Worm (Caenorhabditis elegans) whole organism, L4 larva: Measurements from ENCODE around the gene elo-5.

Source experiments
- F10B5.3 ChIP-seq: sonication (generic microtip); optimal IDR thresholded peaks from 2 replicates; lab custom pipeline; 2016; ENCODE audit warnings: mild to moderate bottlenecking, missing genetic modification characterization, missing compliant biosample characterization
- F37D6.2 ChIP-seq: sonication (generic microtip); optimal IDR thresholded peaks from 2 replicates; lab custom pipeline; 2016; ENCODE audit warnings: mild to moderate bottlenecking, missing genetic modification characterization, missing compliant biosample characterization
- F49E8.2 ChIP-seq: sonication (generic microtip); optimal IDR thresholded peaks from 2 replicates; lab custom pipeline; 2016; ENCODE audit warnings: missing compliant biosample characterization, mild to moderate bottlenecking, missing genetic modification characterization, borderline replicate concordance
- T20F7.1 ChIP-seq: fragments of 200-800 bp; sonication (Bioruptor generic); optimal IDR thresholded peaks from 2 replicates; lab custom pipeline; 2018; ENCODE audit warnings: mild to moderate bottlenecking, missing genetic modification characterization, missing compliant biosample characterization
- Y75B8A.6 ChIP-seq: fragments of 200-800 bp; sonication (Bioruptor generic); IDR thresholded peaks from 2 replicates; pipeline ENCODE4 v1.3.6; 2022; ENCODE audit warnings: missing genetic modification reagents, missing genetic modification characterization, missing compliant biosample characterization
- aha-1 ChIP-seq: fragments of 150-350 bp; peaks from one replicate; lab custom pipeline; 2014; ENCODE audit warnings: missing biosample characterization, missing genetic modification characterization
- ceh-20 ChIP-seq: fragments of 200-800 bp; sonication (Bioruptor generic); IDR thresholded peaks from 2 replicates; pipeline ENCODE4 v1.3.6; 2022; ENCODE audit warnings: missing genetic modification reagents, missing genetic modification characterization, missing compliant biosample characterization
- ceh-28 ChIP-seq: fragments of 150-350 bp; optimal IDR thresholded peaks from 2 replicates; lab custom pipeline; 2014; ENCODE audit warnings: missing biosample characterization, missing genetic modification reagents, missing genetic modification characterization
- ceh-62 ChIP-seq: sonication (generic microtip); optimal IDR thresholded peaks from 2 replicates; lab custom pipeline; 2017; ENCODE audit warnings: missing biosample characterization, missing genetic modification characterization
- ceh-82 ChIP-seq: sonication (generic microtip); optimal IDR thresholded peaks from 2 replicates; lab custom pipeline; 2017; ENCODE audit warnings: missing biosample characterization, missing genetic modification characterization
- cey-2 ChIP-seq: sonication (generic microtip); optimal IDR thresholded peaks from 3 replicates; lab custom pipeline; 2017; ENCODE audit warnings: missing genetic modification characterization, mild to moderate bottlenecking, missing compliant biosample characterization, antibody characterized with exemption, borderline replicate concordance; ENCODE audit not compliant: insufficient read depth
- daf-16 ChIP-seq, 3 experiments: sonication (generic microtip); optimal IDR thresholded peaks; 2 replicates each; lab custom pipeline; 2016 to 2017; ENCODE audit warnings: missing genetic modification characterization in 3 of 3, missing genetic modification reagents in 3 of 3, mild to moderate bottlenecking in 2 of 3, missing compliant biosample characterization in 2 of 3, missing biosample characterization in 1 of 3, moderate library complexity in 1 of 3
- dmd-9 ChIP-seq: fragments of 200-800 bp; sonication (Bioruptor generic); IDR thresholded peaks from 2 replicates; pipeline ENCODE4 v1.3.6; 2022; ENCODE audit warnings: missing genetic modification reagents, missing genetic modification characterization, missing compliant biosample characterization
- dpl-1 ChIP-seq: fragments of 150-350 bp; optimal IDR thresholded peaks from 2 replicates; lab custom pipeline; 2014; ENCODE audit warnings: missing biosample characterization, missing genetic modification reagents, missing genetic modification characterization
- duxl-1 ChIP-seq: sonication (generic microtip); optimal IDR thresholded peaks from 2 replicates; lab custom pipeline; 2016; ENCODE audit warnings: mild to moderate bottlenecking, missing genetic modification characterization, moderate library complexity, missing compliant biosample characterization; ENCODE audit not compliant: poor library complexity
- fkh-10 ChIP-seq: fragments of 150-350 bp; optimal IDR thresholded peaks from 2 replicates; lab custom pipeline; 2014; ENCODE audit warnings: missing biosample characterization, missing genetic modification reagents, missing genetic modification characterization
- fos-1 ChIP-seq: fragments of 150-350 bp; optimal IDR thresholded peaks from 2 replicates; lab custom pipeline; 2014; ENCODE audit warnings: missing biosample characterization, missing genetic modification characterization
- hlh-11 ChIP-seq: fragments of 200-800 bp; sonication (Bioruptor generic); optimal IDR thresholded peaks from 2 replicates; lab custom pipeline; 2018; ENCODE audit warnings: mild to moderate bottlenecking, missing genetic modification characterization, missing compliant biosample characterization
- hlh-30 ChIP-seq: sonication (generic microtip); optimal IDR thresholded peaks from 2 replicates; lab custom pipeline; 2017; ENCODE audit warnings: antibody characterized with exemption, mild to moderate bottlenecking, missing genetic modification characterization, missing compliant biosample characterization; ENCODE audit not compliant: insufficient read depth
- hmg-1.1 ChIP-seq: fragments of 200-800 bp; sonication (Bioruptor generic); IDR thresholded peaks from 2 replicates; pipeline ENCODE4 v1.3.6; 2022; ENCODE audit warnings: missing genetic modification reagents, missing genetic modification characterization, missing compliant biosample characterization
- jun-1 ChIP-seq: fragments of 150-350 bp; optimal IDR thresholded peaks from 2 replicates; lab custom pipeline; 2014; ENCODE audit warnings: missing biosample characterization, missing genetic modification reagents, missing genetic modification characterization
- lin-1 ChIP-seq: fragments of 200-800 bp; sonication (Bioruptor generic); IDR thresholded peaks from 2 replicates; pipeline ENCODE4 v1.3.6; 2022; ENCODE audit warnings: missing genetic modification reagents, missing genetic modification characterization, missing compliant biosample characterization
- lin-13 ChIP-seq: fragments of 150-350 bp; optimal IDR thresholded peaks from 2 replicates; lab custom pipeline; 2014; ENCODE audit warnings: missing biosample characterization, missing genetic modification reagents, missing genetic modification characterization
- lin-38 ChIP-seq: fragments of 200-800 bp; sonication (Bioruptor generic); IDR thresholded peaks from 2 replicates; pipeline ENCODE4 v1.3.6; 2022; ENCODE audit warnings: missing genetic modification reagents, missing genetic modification characterization, missing compliant biosample characterization
- lsy-2 ChIP-seq, 2 experiments: fragments of 150-350 bp in 1 of 2; sonication (generic microtip) in 1 of 2; optimal IDR thresholded peaks; 2 replicates each; lab custom pipeline; 2014 to 2017; ENCODE audit warnings: missing biosample characterization in 2 of 2, missing genetic modification characterization in 2 of 2
- mep-1 ChIP-seq: fragments of 150-350 bp; sonication (generic microtip); optimal IDR thresholded peaks from 3 replicates; lab custom pipeline; 2014; ENCODE audit warnings: missing biosample characterization, missing genetic modification characterization
- mes-2 ChIP-seq: sonication (generic microtip); optimal IDR thresholded peaks from 2 replicates; lab custom pipeline; 2016; ENCODE audit warnings: missing genotype, mild to moderate bottlenecking, missing genetic modification characterization, missing compliant biosample characterization; ENCODE audit not compliant: poor library complexity, severe bottlenecking
- mxl-2 ChIP-seq: fragments of 200-800 bp; sonication (Bioruptor generic); conservative IDR thresholded peaks from 2 replicates; pipeline ENCODE4 v1.3.6; 2022; ENCODE audit warnings: missing genetic modification reagents, missing genetic modification characterization, missing compliant biosample characterization
- mxl-3 ChIP-seq: fragments of 200-800 bp; sonication (Bioruptor generic); optimal IDR thresholded peaks from 2 replicates; lab custom pipeline; 2018; ENCODE audit warnings: mild to moderate bottlenecking, missing genetic modification characterization, missing compliant biosample characterization
- nhr-10 ChIP-seq: fragments of 150-350 bp; optimal IDR thresholded peaks from 2 replicates; lab custom pipeline; 2014; ENCODE audit warnings: missing biosample characterization, missing genetic modification characterization
- nhr-102 ChIP-seq: sonication (generic microtip); optimal IDR thresholded peaks from 2 replicates; lab custom pipeline; 2016; ENCODE audit warnings: mild to moderate bottlenecking, missing genetic modification characterization, moderate library complexity, missing compliant biosample characterization
- nhr-11 ChIP-seq: fragments of 150-350 bp; optimal IDR thresholded peaks from 2 replicates; lab custom pipeline; 2014; ENCODE audit warnings: missing biosample characterization, missing genetic modification characterization
- nhr-237 ChIP-seq: sonication (generic microtip); optimal IDR thresholded peaks from 2 replicates; lab custom pipeline; 2017; ENCODE audit warnings: missing biosample characterization, missing genetic modification characterization
- nhr-28 ChIP-seq: fragments of 150-350 bp; optimal IDR thresholded peaks from 2 replicates; lab custom pipeline; 2014; ENCODE audit warnings: missing biosample characterization, missing genetic modification characterization
- nhr-42 ChIP-seq: fragments of 200-800 bp; sonication (Bioruptor generic); IDR thresholded peaks from 2 replicates; pipeline ENCODE4 v1.3.6; 2022; ENCODE audit warnings: missing genetic modification characterization, missing compliant biosample characterization
- nhr-6 ChIP-seq: fragments of 150-350 bp; optimal IDR thresholded peaks from 2 replicates; lab custom pipeline; 2014; ENCODE audit warnings: missing biosample characterization, missing genetic modification characterization
- nhr-77 ChIP-seq: fragments of 150-350 bp; optimal IDR thresholded peaks from 2 replicates; lab custom pipeline; 2014; ENCODE audit warnings: missing biosample characterization, missing genetic modification characterization
- php-3 ChIP-seq: fragments of 200-800 bp; sonication (Bioruptor generic); IDR thresholded peaks from 2 replicates; pipeline ENCODE4 v1.3.6; 2022; ENCODE audit warnings: missing genetic modification reagents, missing genetic modification characterization, missing compliant biosample characterization
- set-16 ChIP-seq: fragments of 200-800 bp; sonication (Bioruptor generic); IDR thresholded peaks from 2 replicates; pipeline ENCODE4 v1.3.6; 2022; ENCODE audit warnings: missing genetic modification reagents, missing genetic modification characterization, missing compliant biosample characterization
- skn-1 ChIP-seq: fragments of 150-350 bp; optimal IDR thresholded peaks from 2 replicates; lab custom pipeline; 2014; ENCODE audit warnings: missing biosample characterization, missing genetic modification characterization
- snpc-1.2 ChIP-seq: fragments of 200-800 bp; sonication (Bioruptor generic); IDR thresholded peaks from 2 replicates; pipeline ENCODE4 v1.3.6; 2022; ENCODE audit warnings: missing genetic modification reagents, missing genetic modification characterization, missing compliant biosample characterization
- snpc-4 ChIP-seq: fragments of 150-350 bp; optimal IDR thresholded peaks from 2 replicates; lab custom pipeline; 2014; ENCODE audit warnings: missing biosample characterization, missing genetic modification characterization
- spr-1 ChIP-seq: sonication (generic microtip); optimal IDR thresholded peaks from 2 replicates; lab custom pipeline; 2016; ENCODE audit warnings: mild to moderate bottlenecking, missing genetic modification characterization, missing compliant biosample characterization
- tra-1 ChIP-seq: fragments of 200-800 bp; sonication (Bioruptor generic); IDR thresholded peaks from 2 replicates; pipeline ENCODE4 v1.3.6; 2022; ENCODE audit warnings: missing genetic modification reagents, missing genetic modification characterization, missing compliant biosample characterization
- unc-130 ChIP-seq: sonication (generic microtip); optimal IDR thresholded peaks from 2 replicates; lab custom pipeline; 2016; ENCODE audit warnings: missing genetic modification reagents, missing genetic modification characterization, missing compliant biosample characterization
- zfp-3 ChIP-seq: fragments of 200-800 bp; sonication (Bioruptor generic); conservative IDR thresholded peaks from 2 replicates; pipeline ENCODE4 v1.3.6; 2022; ENCODE audit warnings: missing genetic modification reagents, missing genetic modification characterization, missing compliant biosample characterization
- zip-11 ChIP-seq: fragments of 200-800 bp; sonication (Bioruptor generic); IDR thresholded peaks from 2 replicates; pipeline ENCODE4 v1.3.6; 2022; ENCODE audit warnings: missing genetic modification characterization, missing compliant biosample characterization
- ztf-11 ChIP-seq: fragments of 150-350 bp; optimal IDR thresholded peaks from 2 replicates; lab custom pipeline; 2014; ENCODE audit warnings: missing biosample characterization, missing genetic modification characterization
- ztf-7 ChIP-seq: fragments of 150-350 bp; optimal IDR thresholded peaks from 2 replicates; lab custom pipeline; 2014; ENCODE audit warnings: missing biosample characterization, missing genetic modification characterization

The elo-5 gene

DNA sequence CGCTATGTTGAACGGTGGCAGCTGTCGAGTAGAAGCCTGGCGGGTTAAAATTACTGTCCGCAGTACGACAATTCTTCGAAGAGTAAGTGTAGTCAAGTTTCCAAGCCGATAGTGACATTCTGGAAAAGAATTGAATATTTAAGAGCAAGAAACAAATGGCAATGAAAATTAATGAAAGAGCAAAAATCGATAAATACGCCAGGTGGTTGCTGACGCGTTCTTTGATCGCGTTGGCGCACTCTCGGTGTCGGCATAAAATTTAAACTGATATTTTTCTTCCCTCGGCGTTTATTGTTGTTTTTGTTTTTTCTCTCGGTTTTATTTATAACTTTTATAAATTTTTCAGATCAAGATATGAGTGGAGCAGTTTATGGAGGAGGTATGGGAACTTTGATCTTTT, 17.8 kb upstream of the elo-5 start, which contains the start of the genes perm-3 and swsn-6 (continued):
- peak; percentile 84 for TF ChIP-seq lin-38 (GFP tag; lab: Robert Waterston, UW)
- TF ChIP-seq ceh-62, result no peak
- TF ChIP-seq mes-2 (tag; lab: Kevin White, UChicago), result peak; percentile 90
- no peak for TF ChIP-seq unc-130 (GFP tag; lab: Kevin White, UChicago)
- peak; percentile 64 for TF ChIP-seq ztf-7 (tag; lab: Kevin White, UChicago)
- TF ChIP-seq daf-16 (GFP tag; optimal IDR thresholded peaks at IDR 0.05; lab: Kevin White, UChicago), result peak in 1 of 2 experiments; percentile 27
- peak; percentile 44 for TF ChIP-seq daf-16 (tag; optimal IDR thresholded peaks at IDR 0.05; lab: Kevin White, UChicago)
- TF ChIP-seq zip-11 (GFP tag; lab: Robert Waterston, UW), result no peak
- TF ChIP-seq nhr-11, result peak; percentile 19
- no peak for TF ChIP-seq nhr-237 (tag; lab: Kevin White, UChicago)
- peak; percentile 70 for TF ChIP-seq F37D6.2 (tag; lab: Kevin White, UChicago)
- TF ChIP-seq hmg-1.1 (GFP tag; lab: Robert Waterston, UW), result peak; percentile 68
- TF ChIP-seq zfp-3, result 0 out of 2 replicates have a peak, but pooled peaks have one; percentile 54
- peak; percentile 37 for TF ChIP-seq nhr-6 (tag; lab: Kevin White, UChicago)
- peak; percentile 41 for TF ChIP-seq T20F7.1
- no peak for TF ChIP-seq tra-1 (GFP tag; lab: Robert Waterston, UW)
- TF ChIP-seq F10B5.3 (tag; lab: Kevin White, UChicago), result peak; percentile 47
- peak; percentile 86 for TF ChIP-seq dpl-1 (GFP tag; lab: Kevin White, UChicago)
- TF ChIP-seq hlh-30 (tag; lab: Kevin White, UChicago), result peak; percentile 67
- peak; percentile 24 to 89 for TF ChIP-seq lsy-2 (tag; optimal IDR thresholded peaks at IDR 0.05; lab: Kevin White, UChicago)
- peak; percentile 63 for TF ChIP-seq hlh-11 (tag; lab: Kevin White, UChicago)
- TF ChIP-seq nhr-102 (tag; lab: Kevin White, UChicago), result peak; percentile 76
- no peak for TF ChIP-seq F49E8.2 (tag; lab: Kevin White, UChicago)
- TF ChIP-seq mxl-3 (GFP tag; lab: Kevin White, UChicago), result no peak
- TF ChIP-seq aha-1, result peak; percentile 32
- peak; percentile 28 for TF ChIP-seq nhr-28 (tag; lab: Kevin White, UChicago)
- peak; percentile 63 for TF ChIP-seq lin-13 (GFP tag; lab: Kevin White, UChicago)

DNA sequence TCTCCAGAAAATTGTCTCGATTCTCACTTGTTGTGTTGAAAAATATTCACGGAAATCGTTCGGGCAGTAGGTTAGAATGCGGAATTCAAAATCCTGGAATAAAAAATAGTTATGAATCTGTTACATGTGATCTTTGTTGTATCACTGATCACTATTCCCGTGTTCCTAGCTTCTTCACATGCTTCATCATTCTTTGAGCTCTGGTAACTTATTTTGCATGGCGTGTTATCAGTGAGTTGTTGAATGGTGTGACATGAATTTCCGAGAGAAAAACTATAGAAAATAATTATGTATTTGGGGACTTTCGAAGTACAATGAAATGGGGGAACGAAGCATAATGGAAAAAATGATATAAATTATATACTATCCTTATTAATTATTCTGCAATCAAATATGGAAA, 16.6 kb upstream of the elo-5 start:
- TF ChIP-seq php-3 (GFP tag; lab: Robert Waterston, UW), result no peak
- TF ChIP-seq spr-1, result no peak
- no peak for TF ChIP-seq zip-11 (GFP tag; lab: Robert Waterston, UW)
- TF ChIP-seq hlh-30 (tag; lab: Kevin White, UChicago), result peak; percentile 62
- no peak for TF ChIP-seq hmg-1.1 (GFP tag; lab: Robert Waterston, UW)
- no peak for TF ChIP-seq dmd-9
- TF ChIP-seq nhr-77 (tag; lab: Kevin White, UChicago), result peak; percentile 22
- TF ChIP-seq fos-1 (tag; lab: Kevin White, UChicago), result no peak
- TF ChIP-seq duxl-1 (tag; lab: Kevin White, UChicago), result peak; percentile 31
- TF ChIP-seq Y75B8A.6, result no peak
- TF ChIP-seq ceh-82 (tag; lab: Kevin White, UChicago), result no peak
- TF ChIP-seq fkh-10, result no peak
- no peak for TF ChIP-seq ceh-28
- no peak for TF ChIP-seq ceh-20 (GFP tag; lab: Robert Waterston, UW)
- TF ChIP-seq T20F7.1, result no peak
- TF ChIP-seq nhr-10 (tag; lab: Kevin White, UChicago), result no peak
- TF ChIP-seq ztf-7 (tag; lab: Kevin White, UChicago), result no peak
- TF ChIP-seq zfp-3, result no peak
- TF ChIP-seq cey-2 (tag; lab: Kevin White, UChicago), result no peak
- TF ChIP-seq skn-1 (tag; lab: Kevin White, UChicago), result no peak
- no peak for TF ChIP-seq nhr-6 (tag; lab: Kevin White, UChicago)
- no peak for TF ChIP-seq set-16 (GFP tag; lab: Robert Waterston, UW)
- no peak for TF ChIP-seq dpl-1 (GFP tag; lab: Kevin White, UChicago)
- TF ChIP-seq snpc-1.2 (GFP tag; lab: Robert Waterston, UW), result no peak
- no peak for TF ChIP-seq mxl-2 (GFP tag; lab: Robert Waterston, UW)
- peak; percentile 21 for TF ChIP-seq mep-1 (tag; lab: Kevin White, UChicago)
- no peak for TF ChIP-seq lin-1
- TF ChIP-seq snpc-4 (tag; lab: Kevin White, UChicago), result no peak
- no peak for TF ChIP-seq jun-1 (tag; lab: Kevin White, UChicago)
- TF ChIP-seq ztf-11 (tag; lab: Kevin White, UChicago), result no peak
- TF ChIP-seq unc-130 (GFP tag; lab: Kevin White, UChicago), result no peak
- no peak for TF ChIP-seq nhr-102 (tag; lab: Kevin White, UChicago)
- no peak for TF ChIP-seq nhr-42
